Worm (Caenorhabditis elegans) whole organism, early embryonic: Measurements from ENCODE around the gene Y58A7A.3.

Source experiments
- F13C5.2 ChIP-seq: sonication (generic microtip); optimal IDR thresholded peaks from 2 replicates; lab custom pipeline; 2017; ENCODE audit warnings: mild to moderate bottlenecking, missing genetic modification characterization, inconsistent platforms, missing compliant biosample characterization
- hmbx-1 ChIP-seq: sonication (generic microtip); optimal IDR thresholded peaks from 2 replicates; lab custom pipeline; 2016; ENCODE audit warnings: mild to moderate bottlenecking, missing genetic modification characterization, missing compliant biosample characterization
- hnd-1 ChIP-seq: sonication (generic microtip); optimal IDR thresholded peaks from 2 replicates; lab custom pipeline; 2016; ENCODE audit warnings: missing genetic modification characterization, missing compliant biosample characterization
- scrt-1 ChIP-seq: fragments of 200-800 bp; sonication (Bioruptor generic); IDR thresholded peaks from 2 replicates; pipeline ENCODE4 v1.3.6; 2022; ENCODE audit warnings: missing genetic modification characterization, missing compliant biosample characterization

DNA sequence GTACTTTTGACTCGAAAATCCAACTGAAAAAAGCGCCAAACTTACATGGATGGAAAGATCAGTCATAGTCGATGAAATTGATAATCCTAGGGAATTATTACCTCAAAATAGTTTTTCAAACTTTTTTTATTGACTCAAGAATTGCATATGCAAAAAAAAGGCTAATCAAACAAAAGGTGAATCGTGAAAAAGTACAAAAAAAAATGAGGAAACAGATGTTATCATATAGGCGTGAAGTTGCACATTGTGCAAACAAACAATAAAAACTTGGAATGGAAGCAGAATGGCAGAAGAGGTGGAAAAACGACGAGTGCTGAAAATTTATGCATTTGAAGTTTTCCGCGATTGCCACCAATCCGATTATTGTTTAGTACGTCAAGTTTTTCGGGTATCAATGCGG is 34.6 kb downstream of the Y58A7A.3 start, which contains the start of gene exc-14:
- TF ChIP-seq F13C5.2 (tag; lab: Kevin White, UChicago) (no peak), scrt-1 (GFP tag; lab: Robert Waterston, UW) (no peak), hmbx-1 (no peak), hnd-1 (tag; lab: Kevin White, UChicago) (no peak)
